Fruit fly (Drosophila melanogaster) whole organism, embryonic: Measurements from ENCODE around the gene CG15550.

Source experiments
- Ada2b ChIP-seq: fragments of 200-800 bp; sonication (Bioruptor generic); IDR thresholded peaks from 2 replicates; pipeline ENCODE4 v1.3.6; 2022; ENCODE audit warnings: missing biosample characterization, missing genetic modification characterization
- Blimp-1 ChIP-seq: fragments of 200-800 bp; sonication (Bioruptor generic); optimal IDR thresholded peaks from 3 replicates; lab custom pipeline; 2018; ENCODE audit warnings: missing biosample characterization, missing genetic modification characterization, mild to moderate bottlenecking, moderate library complexity, missing genetic modification reagents
- CG10209 ChIP-seq: fragments of 200-800 bp; sonication (Bioruptor generic); optimal IDR thresholded peaks from 3 replicates; lab custom pipeline; 2017; ENCODE audit warnings: missing biosample characterization, mild to moderate bottlenecking, missing genetic modification characterization, missing genetic modification reagents
- CG10321 ChIP-seq: fragments of 200-800 bp; sonication (Bioruptor generic); IDR thresholded peaks from 2 replicates; pipeline ENCODE4 v1.3.6; 2022; ENCODE audit warnings: missing biosample characterization, missing genetic modification characterization
- CG12071 ChIP-seq: fragments of 200-800 bp; sonication (Bioruptor generic); optimal IDR thresholded peaks from 3 replicates; lab custom pipeline; 2018; ENCODE audit warnings: missing biosample characterization, mild to moderate bottlenecking, missing genetic modification characterization
- CG12299 ChIP-seq: fragments of 200-800 bp; sonication (Bioruptor generic); optimal IDR thresholded peaks from 2 replicates; lab custom pipeline; 2018; ENCODE audit warnings: missing biosample characterization, mild to moderate bottlenecking, missing genetic modification characterization
- CG13287 ChIP-seq: fragments of 200-800 bp; sonication (Bioruptor generic); IDR thresholded peaks from 2 replicates; pipeline ENCODE4 v1.3.6; 2022; ENCODE audit warnings: missing biosample characterization, missing genetic modification characterization; ENCODE audit not compliant: partially characterized antibody
- CG13624 ChIP-seq: fragments of 200-800 bp; sonication (Bioruptor generic); optimal IDR thresholded peaks from 2 replicates; lab custom pipeline; 2016; ENCODE audit warnings: missing biosample characterization, missing genetic modification characterization
- CG14441 ChIP-seq: fragments of 200-800 bp; sonication (Bioruptor generic); IDR thresholded peaks from 2 replicates; pipeline ENCODE4 v1.3.6; 2022; ENCODE audit warnings: missing biosample characterization, missing genetic modification characterization
- CG14710 ChIP-seq: fragments of 200-800 bp; sonication (Bioruptor generic); optimal IDR thresholded peaks from 3 replicates; lab custom pipeline; 2019; ENCODE audit warnings: missing biosample characterization, mild to moderate bottlenecking, missing genetic modification characterization, moderate library complexity
- CG15696 ChIP-seq: fragments of 200-800 bp; sonication (Bioruptor generic); optimal IDR thresholded peaks from 2 replicates; lab custom pipeline; 2019; ENCODE audit warnings: missing biosample characterization, mild to moderate bottlenecking, missing genetic modification characterization, moderate library complexity
- CG17359 ChIP-seq: fragments of 200-800 bp; sonication (Bioruptor generic); optimal IDR thresholded peaks from 3 replicates; lab custom pipeline; 2018; ENCODE audit warnings: missing biosample characterization, mild to moderate bottlenecking, missing genetic modification characterization, moderate library complexity
- CG17912 ChIP-seq: fragments of 200-800 bp; sonication (Bioruptor generic); optimal IDR thresholded peaks from 2 replicates; lab custom pipeline; 2018; ENCODE audit warnings: missing biosample characterization, mild to moderate bottlenecking, missing genetic modification characterization
- CG18011 ChIP-seq: fragments of 200-800 bp; sonication (Bioruptor generic); optimal IDR thresholded peaks from 2 replicates; lab custom pipeline; 2017; ENCODE audit warnings: missing biosample characterization, missing genetic modification characterization, mild to moderate bottlenecking, moderate library complexity, missing genotype
- CG18599 ChIP-seq: fragments of 200-800 bp; sonication (Bioruptor generic); optimal IDR thresholded peaks from 3 replicates; lab custom pipeline; 2017; ENCODE audit warnings: missing biosample characterization, missing genetic modification characterization, mild to moderate bottlenecking, moderate library complexity, missing genetic modification reagents
- CG30431 ChIP-seq: fragments of 200-800 bp; sonication (Bioruptor generic); optimal IDR thresholded peaks from 2 replicates; lab custom pipeline; 2017; ENCODE audit warnings: missing biosample characterization, missing genetic modification characterization
- CG3407 ChIP-seq: fragments of 200-800 bp; sonication (Bioruptor generic); optimal IDR thresholded peaks from 2 replicates; lab custom pipeline; 2018; ENCODE audit warnings: missing biosample characterization, mild to moderate bottlenecking, missing genetic modification characterization
- CG4328 ChIP-seq: fragments of 200-800 bp; sonication (Bioruptor generic); optimal IDR thresholded peaks from 3 replicates; lab custom pipeline; 2017; ENCODE audit warnings: missing biosample characterization, missing genetic modification reagents, missing genetic modification characterization
- CG4424 ChIP-seq: fragments of 200-800 bp; sonication (Bioruptor generic); optimal IDR thresholded peaks from 3 replicates; lab custom pipeline; 2016; ENCODE audit warnings: missing biosample characterization, missing genetic modification characterization
- CG5180 ChIP-seq: fragments of 200-800 bp; sonication (Bioruptor generic); optimal IDR thresholded peaks from 3 replicates; lab custom pipeline; 2017; ENCODE audit warnings: missing biosample characterization, missing genetic modification characterization, mild to moderate bottlenecking, moderate library complexity, missing genetic modification reagents
- CG5245 ChIP-seq: fragments of 200-800 bp; sonication (Bioruptor generic); optimal IDR thresholded peaks from 3 replicates; lab custom pipeline; 2016; ENCODE audit warnings: missing biosample characterization, missing genetic modification characterization
- CG7271 ChIP-seq: fragments of 200-800 bp; sonication (Bioruptor generic); optimal IDR thresholded peaks from 2 replicates; lab custom pipeline; 2018; ENCODE audit warnings: missing biosample characterization, mild to moderate bottlenecking, missing genetic modification characterization, moderate library complexity
- CG9727 ChIP-seq: fragments of 200-800 bp; sonication (Bioruptor generic); optimal IDR thresholded peaks from 3 replicates; lab custom pipeline; 2017; ENCODE audit warnings: missing biosample characterization, mild to moderate bottlenecking, missing genetic modification characterization
- CG9797 ChIP-seq: fragments of 200-800 bp; sonication (Bioruptor generic); optimal IDR thresholded peaks from 3 replicates; lab custom pipeline; 2018; ENCODE audit warnings: missing biosample characterization, mild to moderate bottlenecking, missing genetic modification characterization
- CG9817 ChIP-seq: fragments of 200-800 bp; sonication (Bioruptor generic); optimal IDR thresholded peaks from 2 replicates; lab custom pipeline; 2018; ENCODE audit warnings: missing biosample characterization, mild to moderate bottlenecking, missing genetic modification characterization, moderate library complexity
- D ChIP-seq, 2 experiments: fragments of 200-800 bp in 1 of 2; fragments of >200 bp in 1 of 2; sonication (Bioruptor generic) in 1 of 2; optimal IDR thresholded peaks; 2 replicates in 1 of 2; 3 replicates in 1 of 2; lab custom pipeline; 2017; ENCODE audit warnings: mild to moderate bottlenecking in 1 of 2, missing biosample characterization in 1 of 2, missing genetic modification characterization in 1 of 2, missing genetic modification reagents in 1 of 2
- Kr ChIP-seq: fragments of 200-800 bp; sonication (Bioruptor generic); optimal IDR thresholded peaks from 2 replicates; lab custom pipeline; 2017; ENCODE audit warnings: missing biosample characterization, mild to moderate bottlenecking, missing genetic modification characterization
- MTF-1 ChIP-seq: fragments of 200-800 bp; sonication (Bioruptor generic); optimal IDR thresholded peaks from 2 replicates; lab custom pipeline; 2018; ENCODE audit warnings: missing biosample characterization, mild to moderate bottlenecking, missing genetic modification characterization, borderline replicate concordance
- Med ChIP-seq: fragments of 200-800 bp; sonication (Bioruptor generic); peaks from one replicate; lab custom pipeline; 2016; ENCODE audit warnings: missing biosample characterization, missing genetic modification characterization, mild to moderate bottlenecking, inconsistent platforms, moderate library complexity
- Mes4 ChIP-seq: fragments of 200-800 bp; sonication (Bioruptor generic); optimal IDR thresholded peaks from 2 replicates; lab custom pipeline; 2016; ENCODE audit warnings: missing biosample characterization, missing genetic modification characterization
- Nf-YB ChIP-seq: fragments of 200-800 bp; sonication (Bioruptor generic); optimal IDR thresholded peaks from 3 replicates; lab custom pipeline; 2019; ENCODE audit warnings: missing biosample characterization, mild to moderate bottlenecking, missing genetic modification characterization, moderate library complexity
- Sox100B ChIP-seq: fragments of 200-800 bp; sonication (Bioruptor generic); optimal IDR thresholded peaks from 3 replicates; lab custom pipeline; 2018; ENCODE audit warnings: missing biosample characterization, mild to moderate bottlenecking, missing genetic modification characterization
- al ChIP-seq: fragments of 200-800 bp; sonication (Bioruptor generic); IDR thresholded peaks from 2 replicates; pipeline ENCODE4 v1.3.6; 2022; ENCODE audit warnings: missing biosample characterization, missing genetic modification characterization
- amos ChIP-seq: fragments of 200-800 bp; sonication (Bioruptor generic); IDR thresholded peaks from 2 replicates; pipeline ENCODE4 v1.3.6; 2022; ENCODE audit warnings: missing biosample characterization, missing genetic modification characterization; ENCODE audit not compliant: partially characterized antibody
- ase ChIP-seq: fragments of 200-800 bp; sonication (Bioruptor generic); IDR thresholded peaks from 3 replicates; pipeline ENCODE4 v1.3.6; 2022; ENCODE audit warnings: missing biosample characterization, missing genetic modification characterization
- az2 ChIP-seq: fragments of 200-800 bp; sonication (Bioruptor generic); optimal IDR thresholded peaks from 3 replicates; lab custom pipeline; 2016; ENCODE audit warnings: missing biosample characterization, missing genetic modification characterization
- caup ChIP-seq: fragments of 200-800 bp; sonication (Bioruptor generic); optimal IDR thresholded peaks from 3 replicates; lab custom pipeline; 2017; ENCODE audit warnings: missing biosample characterization, mild to moderate bottlenecking, missing genetic modification characterization, moderate library complexity; ENCODE audit not compliant: severe bottlenecking
- chif ChIP-seq, 2 experiments: fragments of 200-800 bp; sonication (Bioruptor generic); optimal IDR thresholded peaks; 3 replicates each; lab custom pipeline; 2016; ENCODE audit warnings: missing biosample characterization in 2 of 2, missing genetic modification characterization in 2 of 2
- dmrt11E ChIP-seq: fragments of 200-800 bp; sonication (Bioruptor generic); optimal IDR thresholded peaks from 3 replicates; lab custom pipeline; 2018; ENCODE audit warnings: missing biosample characterization, mild to moderate bottlenecking, missing genetic modification characterization, moderate library complexity
- grn ChIP-seq: fragments of 200-800 bp; sonication (Bioruptor generic); optimal IDR thresholded peaks from 3 replicates; lab custom pipeline; 2017; ENCODE audit warnings: missing biosample characterization, missing genetic modification characterization
- kni ChIP-seq: fragments of 200-800 bp; sonication (Bioruptor generic); optimal IDR thresholded peaks from 3 replicates; lab custom pipeline; 2017; ENCODE audit warnings: mild to moderate bottlenecking, missing biosample characterization, missing genetic modification reagents, missing genetic modification characterization
- mld ChIP-seq: fragments of 200-800 bp; sonication (Bioruptor generic); IDR thresholded peaks from 3 replicates; pipeline ENCODE4 v1.3.6; 2022; ENCODE audit warnings: missing biosample characterization, missing genetic modification characterization; ENCODE audit not compliant: partially characterized antibody
- otp ChIP-seq: fragments of 200-800 bp; sonication (Bioruptor generic); IDR thresholded peaks from 3 replicates; pipeline ENCODE4, ENCODE4 v1.3.6; 2022; ENCODE audit warnings: missing biosample characterization, missing genetic modification characterization
- seq ChIP-seq: fragments of 200-800 bp; sonication (Bioruptor generic); IDR thresholded peaks from 2 replicates; pipeline ENCODE4 v1.3.6; 2022; ENCODE audit warnings: missing biosample characterization, missing genetic modification characterization
- so ChIP-seq: fragments of 200-800 bp; sonication (Bioruptor generic); IDR thresholded peaks from 3 replicates; pipeline ENCODE4 v1.3.6; 2022; ENCODE audit warnings: missing biosample characterization, missing genetic modification characterization
- unpg ChIP-seq: fragments of 200-800 bp; sonication (Bioruptor generic); optimal IDR thresholded peaks from 3 replicates; lab custom pipeline; 2018; ENCODE audit warnings: missing biosample characterization, mild to moderate bottlenecking, missing genetic modification characterization, moderate library complexity

CG15550 gene

DNA sequence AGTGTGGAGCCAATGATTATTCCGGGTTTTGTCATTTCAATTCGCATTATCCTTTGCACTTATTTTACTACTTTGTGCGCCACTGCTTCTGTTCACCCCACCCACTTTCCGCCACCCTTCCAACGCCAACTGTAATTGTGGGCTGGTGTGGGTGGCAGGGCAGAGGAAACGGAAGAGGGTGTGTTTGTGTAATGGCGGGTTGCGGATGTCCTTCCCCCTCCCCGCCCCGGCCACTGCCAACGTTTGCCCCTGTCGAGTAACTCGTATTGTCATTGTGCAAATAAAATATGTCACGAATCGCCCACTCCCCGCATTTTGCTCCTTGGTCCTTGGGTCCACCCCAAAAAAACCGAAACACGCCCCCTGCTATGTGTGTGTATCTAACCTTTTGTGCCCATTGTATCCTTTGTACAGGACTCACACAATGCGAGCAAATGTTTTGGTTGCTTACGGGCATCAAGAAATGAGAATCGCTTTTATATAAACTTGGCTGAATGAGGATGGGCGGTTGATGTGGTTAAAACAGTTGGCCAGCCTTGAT is 2.9 kb downstream of the CG15550 start (continued):
- TF ChIP-seq dmrt11E (tag; lab: Kevin White, UChicago) (no peak), CG17912 (GFP tag; lab: Kevin White, UChicago) (no peak), unpg (GFP tag; lab: Kevin White, UChicago) (no peak), CG12299 (tag; lab: Kevin White, UChicago) (no peak), ase (0 out of 3 replicates have a peak, but pooled peaks have one; percentile 23), al (GFP tag; lab: Robert Waterston, UW) (no peak), amos (GFP tag; lab: Robert Waterston, UW) (no peak), so (GFP tag; lab: Robert Waterston, UW) (no peak)

- TF ChIP-seq mld (GFP tag; lab: Robert Waterston, UW) (no peak), Sox100B (GFP tag; lab: Kevin White, UChicago) (peak; percentile 6), otp (GFP tag; lab: Robert Waterston, UW) (0 out of 3 replicates have a peak, but pooled peaks have one; percentile 33), caup (no peak), CG18599 (GFP tag; lab: Kevin White, UChicago) (peak; percentile 16), CG30431 (GFP tag; lab: Kevin White, UChicago) (peak; percentile 23), chif (GFP tag; optimal IDR thresholded peaks at IDR 0.05; lab: Kevin White, UChicago) (peak in 1 of 2 experiments; percentile 12), kni (GFP tag; lab: Kevin White, UChicago) (no peak), az2 (GFP tag; lab: Kevin White, UChicago) (no peak), CG13287 (GFP tag; lab: Robert Waterston, UW) (no peak), Med (GFP tag; lab: Kevin White, UChicago) (peak; percentile 63), dmrt11E (tag; lab: Kevin White, UChicago) (peak; percentile 32), Blimp-1 (peak; percentile 9), CG3407 (GFP tag; lab: Kevin White, UChicago) (peak; percentile 14), CG14441 (no peak), MTF-1 (GFP tag; lab: Kevin White, UChicago) (peak; percentile 2), CG10209 (GFP tag; lab: Kevin White, UChicago) (peak; percentile 1), CG18011 (GFP tag; lab: Kevin White, UChicago) (no peak), seq (0 out of 2 replicates have a peak, but pooled peaks have one; percentile 15), CG5180 (no peak), CG15696 (tag; lab: Kevin White, UChicago) (peak; percentile 37), CG17359 (tag; lab: Kevin White, UChicago) (peak; percentile 12), CG13624 (GFP tag; lab: Kevin White, UChicago) (no peak), CG10321 (no peak), CG9817 (tag; lab: Kevin White, UChicago) (no peak), Mes4 (GFP tag; lab: Kevin White, UChicago) (no peak), D (optimal IDR thresholded peaks at IDR 0.05; lab: Kevin White, UChicago) (no peak), D (GFP tag; optimal IDR thresholded peaks at IDR 0.05; lab: Kevin White, UChicago) (peak; percentile 8), CG14710 (peak; percentile 1), CG4328 (GFP tag; lab: Kevin White, UChicago) (no peak), CG7271 (tag; lab: Kevin White, UChicago) (no peak), Ada2b (no peak), Kr (GFP tag; lab: Kevin White, UChicago) (peak; percentile 9), CG12071 (peak; percentile 38), CG9727 (GFP tag; lab: Kevin White, UChicago) (peak; percentile 34), Nf-YB (peak; percentile 50), CG5245 (GFP tag; lab: Kevin White, UChicago) (no peak), CG9797 (no peak), CG4424 (GFP tag; lab: Kevin White, UChicago) (no peak), grn (no peak)
Observed at dm6 chr3R:30932092-30932491, 4.8 kb downstream of the CG15550 start.
